Worm (Caenorhabditis elegans): Measurements from ENCODE around the gene sqst-2.

The sqst-2 gene

ce11 chrIV:7344020-7344419 is 15.2 kb upstream of the sqst-2 start (continued):
- TF ChIP-seq nhr-11 (tag; optimal IDR thresholded peaks at IDR 0.05) (no peak), fkh-8 (tag; optimal IDR thresholded peaks at IDR 0.05) (no peak), ets-5 (GFP tag; IDR thresholded peaks at IDR 0.05) (no peak), mef-2 (tag; optimal IDR thresholded peaks at IDR 0.05) (no peak), nhr-76 (tag; optimal IDR thresholded peaks at IDR 0.05) (no peak)

DNA sequence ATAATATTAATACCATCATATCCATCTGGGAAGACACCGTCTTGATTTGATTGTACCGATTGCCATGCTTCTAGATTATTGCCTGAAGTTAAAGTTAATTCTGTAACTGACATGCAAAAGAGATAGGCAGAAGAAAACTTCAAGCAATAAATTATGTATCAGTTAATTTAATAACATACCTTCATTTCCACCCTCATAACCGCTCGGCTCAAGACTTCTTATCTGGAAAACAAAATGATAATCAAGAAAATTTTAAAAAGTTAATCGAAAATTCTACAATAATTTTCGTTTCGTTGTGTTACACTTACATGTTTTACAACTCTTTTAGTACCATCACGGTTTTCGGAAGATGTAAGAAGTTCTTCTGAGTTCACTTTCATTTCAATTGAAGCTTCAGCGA is 13.4 kb upstream of the sqst-2 start:
- TF ChIP-seq snu-23 (GFP tag; optimal IDR thresholded peaks at IDR 0.05) = no peak
- no peak for TF ChIP-seq ceh-88 (GFP tag; IDR thresholded peaks at IDR 0.05)
- TF ChIP-seq efl-1 (optimal IDR thresholded peaks at IDR 0.05) = no peak
- TF ChIP-seq efl-1 (GFP tag; optimal IDR thresholded peaks at IDR 0.05 in 1 of 2) = peak in 1 of 2 experiments; percentile 57
- TF ChIP-seq nhr-11 (tag; optimal IDR thresholded peaks at IDR 0.05) = no peak
- no peak for TF ChIP-seq egl-13 (tag; optimal IDR thresholded peaks at IDR 0.05)
- TF ChIP-seq nhr-47 (tag; optimal IDR thresholded peaks at IDR 0.05) = no peak
- TF ChIP-seq grh-1 (GFP tag; IDR thresholded peaks at IDR 0.05) = no peak

ce11 chrIV:7339095-7339494 is 10.3 kb upstream of the sqst-2 start:
- TF ChIP-seq hlh-17 (GFP tag; optimal IDR thresholded peaks at IDR 0.05; ENCODE audit: borderline replicate concordance) (no peak), unc-130 (tag; optimal IDR thresholded peaks at IDR 0.05) (no peak), ztf-4 (tag; optimal IDR thresholded peaks at IDR 0.05) (no peak), nhr-84 (tag; optimal IDR thresholded peaks at IDR 0.05) (no peak), vab-15 (tag; optimal IDR thresholded peaks at IDR 0.05) (no peak), skn-1 (tag; optimal IDR thresholded peaks at IDR 0.05) (no peak), lin-13 (GFP tag; optimal IDR thresholded peaks at IDR 0.05) (no peak), nhr-77 (tag; optimal IDR thresholded peaks at IDR 0.05) (no peak), unc-86 (tag; optimal IDR thresholded peaks at IDR 0.05) (no peak), lir-3 (tag; optimal IDR thresholded peaks at IDR 0.05; ENCODE audit: poor library complexity) (no peak), ceh-90 (tag; optimal IDR thresholded peaks at IDR 0.05) (no peak), rnt-1 (tag; optimal IDR thresholded peaks at IDR 0.05) (no peak), nhr-237 (tag; optimal IDR thresholded peaks at IDR 0.05) (no peak), efl-1 (optimal IDR thresholded peaks at IDR 0.05) (no peak), efl-1 (GFP tag; optimal IDR thresholded peaks at IDR 0.05 in 1 of 2) (no peak), unc-30 (tag; optimal IDR thresholded peaks at IDR 0.05) (no peak)

- TF ChIP-seq dpl-1 (GFP tag; optimal IDR thresholded peaks at IDR 0.05) (no peak), nhr-11 (tag; optimal IDR thresholded peaks at IDR 0.05) (no peak), fkh-10 (GFP tag; optimal IDR thresholded peaks at IDR 0.05) (no peak), unc-62 (GFP tag; optimal IDR thresholded peaks at IDR 0.05) (no peak), C16A3.4 (tag; optimal IDR thresholded peaks at IDR 0.05) (no peak), lin-39 (tag; optimal IDR thresholded peaks at IDR 0.05) (no peak), irx-1 (tag; optimal IDR thresholded peaks at IDR 0.05) (no peak), xbp-1 (tag; optimal IDR thresholded peaks at IDR 0.05) (no peak), zip-4 (GFP tag; optimal IDR thresholded peaks at IDR 0.05) (no peak), unc-30 (tag; optimal IDR thresholded peaks at IDR 0.05) (no peak), sptf-1 (tag; optimal IDR thresholded peaks at IDR 0.05) (no peak), lin-13 (GFP tag; optimal IDR thresholded peaks at IDR 0.05) (no peak), fos-1 (tag; optimal IDR thresholded peaks at IDR 0.05) (no peak), hpl-2 (GFP tag; optimal IDR thresholded peaks at IDR 0.05) (no peak), mdl-1 (tag; optimal IDR thresholded peaks at IDR 0.05) (no peak)
Observed at ce11 chrIV:7338042-7338441, 9.3 kb upstream of the sqst-2 start.

DNA sequence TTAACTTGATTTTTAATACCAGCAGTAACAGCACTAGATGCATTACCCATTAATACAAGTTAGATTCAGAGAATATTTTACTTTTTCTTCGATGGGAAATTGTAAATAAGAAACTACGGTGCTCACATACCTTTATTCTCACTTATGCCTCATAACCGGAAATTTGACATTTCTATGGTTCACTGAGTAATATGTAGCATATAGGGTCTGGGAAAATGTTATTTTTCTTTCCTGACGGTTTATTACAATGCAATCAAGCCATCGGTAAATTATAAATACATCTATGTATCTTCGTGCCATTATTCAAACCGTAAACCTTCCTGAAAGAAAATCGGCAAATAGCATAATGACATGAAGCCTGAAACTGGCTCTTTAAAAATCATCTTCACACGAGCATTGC is 3.9 kb upstream of the sqst-2 start, which contains the start of gene ocr-4:
ocr-4 (minus strand) TSS at position 101 of the 400 bp plus-strand sequence.
- TF ChIP-seq fkh-8 (tag; optimal IDR thresholded peaks at IDR 0.05) (no peak), pax-3 (tag; optimal IDR thresholded peaks at IDR 0.05) (no peak), nhr-11 (tag; optimal IDR thresholded peaks at IDR 0.05) (no peak), unc-30 (tag; optimal IDR thresholded peaks at IDR 0.05) (no peak), hpl-2 (GFP tag; optimal IDR thresholded peaks at IDR 0.05) (no peak), sup-37 (GFP tag; optimal IDR thresholded peaks at IDR 0.05) (no peak), ceh-82 (tag; optimal IDR thresholded peaks at IDR 0.05) (no peak), lin-35 (GFP tag; optimal IDR thresholded peaks at IDR 0.05) (no peak), nhr-12 (tag; optimal IDR thresholded peaks at IDR 0.05) (no peak), xbp-1 (tag; optimal IDR thresholded peaks at IDR 0.05) (no peak), C04F5.9 (tag; optimal IDR thresholded peaks at IDR 0.05) (no peak)

Data from whole organism, L1 larva.